Worm (Caenorhabditis elegans) whole organism, L4 larva: ENCODE data around the gene R09E10.8.

Experiments used
- F37D6.2 ChIP-seq: sonication (generic microtip); optimal IDR thresholded peaks from 2 replicates; lab custom pipeline; 2016; ENCODE audit warnings: mild to moderate bottlenecking, missing genetic modification characterization, missing compliant biosample characterization
- F49E8.2 ChIP-seq: sonication (generic microtip); optimal IDR thresholded peaks from 2 replicates; lab custom pipeline; 2016; ENCODE audit warnings: missing compliant biosample characterization, mild to moderate bottlenecking, missing genetic modification characterization, borderline replicate concordance
- R02D3.7 ChIP-seq: fragments of 150-350 bp; sonication (generic microtip); optimal IDR thresholded peaks from 3 replicates; lab custom pipeline; 2014; ENCODE audit warnings: missing biosample characterization, missing genetic modification characterization
- T20F7.1 ChIP-seq: fragments of 200-800 bp; sonication (Bioruptor generic); optimal IDR thresholded peaks from 2 replicates; lab custom pipeline; 2018; ENCODE audit warnings: mild to moderate bottlenecking, missing genetic modification characterization, missing compliant biosample characterization
- Y105C5A.15 ChIP-seq: fragments of 200-800 bp; sonication (Bioruptor generic); IDR thresholded peaks from 2 replicates; pipeline ENCODE4 v1.3.6; 2022; ENCODE audit warnings: missing genetic modification characterization, missing compliant biosample characterization
- Y48G9A.11 ChIP-seq: fragments of 200-800 bp; sonication (Bioruptor generic); IDR thresholded peaks from 2 replicates; pipeline ENCODE4 v1.3.6; 2022; ENCODE audit warnings: missing genetic modification reagents, missing genetic modification characterization, missing compliant biosample characterization
- Y5F2A.4 ChIP-seq: fragments of 200-800 bp; sonication (Bioruptor generic); optimal IDR thresholded peaks from 2 replicates; lab custom pipeline; 2018; ENCODE audit warnings: mild to moderate bottlenecking, missing genetic modification characterization, missing compliant biosample characterization
- ZK337.2 ChIP-seq: fragments of 200-800 bp; sonication (Bioruptor generic); IDR thresholded peaks from 2 replicates; pipeline ENCODE4 v1.3.6; 2022; ENCODE audit warnings: missing genetic modification reagents, missing genetic modification characterization, missing compliant biosample characterization
- ZK546.5 ChIP-seq, 2 experiments: sonication (generic microtip); optimal IDR thresholded peaks; 2 replicates each; lab custom pipeline; 2017; ENCODE audit warnings: missing biosample characterization in 2 of 2, missing genetic modification characterization in 2 of 2
- aha-1 ChIP-seq: fragments of 150-350 bp; peaks from one replicate; lab custom pipeline; 2014; ENCODE audit warnings: missing biosample characterization, missing genetic modification characterization
- ama-1 ChIP-seq: fragments of 150-350 bp; optimal IDR thresholded peaks from 2 replicates; lab custom pipeline; 2014; ENCODE audit warnings: inconsistent platforms, mixed read lengths
- arid-1 ChIP-seq: fragments of 200-800 bp; sonication (Bioruptor generic); conservative IDR thresholded peaks from 2 replicates; pipeline ENCODE4 v1.3.6; 2022; ENCODE audit warnings: missing genetic modification reagents, missing genetic modification characterization, missing compliant biosample characterization
- ceh-28 ChIP-seq: fragments of 150-350 bp; optimal IDR thresholded peaks from 2 replicates; lab custom pipeline; 2014; ENCODE audit warnings: missing biosample characterization, missing genetic modification reagents, missing genetic modification characterization
- ceh-32 ChIP-seq: sonication (generic microtip); optimal IDR thresholded peaks from 2 replicates; lab custom pipeline; 2016; ENCODE audit warnings: mild to moderate bottlenecking, missing genetic modification characterization, missing compliant biosample characterization; ENCODE audit not compliant: poor library complexity
- ceh-62 ChIP-seq: sonication (generic microtip); optimal IDR thresholded peaks from 2 replicates; lab custom pipeline; 2017; ENCODE audit warnings: missing biosample characterization, missing genetic modification characterization
- ceh-82 ChIP-seq: sonication (generic microtip); optimal IDR thresholded peaks from 2 replicates; lab custom pipeline; 2017; ENCODE audit warnings: missing biosample characterization, missing genetic modification characterization
- ctbp-1 ChIP-seq: fragments of 200-800 bp; sonication (Bioruptor generic); IDR thresholded peaks from 2 replicates; pipeline ENCODE4 v1.3.6; 2022; ENCODE audit warnings: missing genetic modification reagents, missing genetic modification characterization, missing compliant biosample characterization
- daf-16 ChIP-seq, 3 experiments: sonication (generic microtip); optimal IDR thresholded peaks; 2 replicates each; lab custom pipeline; 2016 to 2017; ENCODE audit warnings: missing genetic modification characterization in 3 of 3, missing genetic modification reagents in 3 of 3, mild to moderate bottlenecking in 2 of 3, missing compliant biosample characterization in 2 of 3, missing biosample characterization in 1 of 3, moderate library complexity in 1 of 3
- daf-19 ChIP-seq: fragments of 200-800 bp; sonication (Bioruptor generic); conservative IDR thresholded peaks from 2 replicates; pipeline ENCODE4 v1.3.6; 2022; ENCODE audit warnings: missing genetic modification characterization, missing compliant biosample characterization
- dmd-9 ChIP-seq: fragments of 200-800 bp; sonication (Bioruptor generic); IDR thresholded peaks from 2 replicates; pipeline ENCODE4 v1.3.6; 2022; ENCODE audit warnings: missing genetic modification reagents, missing genetic modification characterization, missing compliant biosample characterization
- dve-1 ChIP-seq: sonication (generic microtip); optimal IDR thresholded peaks from 2 replicates; lab custom pipeline; 2017; ENCODE audit warnings: antibody characterized with exemption, mild to moderate bottlenecking, missing genetic modification characterization, missing compliant biosample characterization; ENCODE audit not compliant: insufficient read depth
- egl-27 ChIP-seq: sonication (generic microtip); optimal IDR thresholded peaks from 3 replicates; lab custom pipeline; 2017; ENCODE audit warnings: missing biosample characterization, missing genetic modification reagents, missing genetic modification characterization
- fkh-10 ChIP-seq: fragments of 150-350 bp; optimal IDR thresholded peaks from 2 replicates; lab custom pipeline; 2014; ENCODE audit warnings: missing biosample characterization, missing genetic modification reagents, missing genetic modification characterization
- hmg-1.1 ChIP-seq: fragments of 200-800 bp; sonication (Bioruptor generic); IDR thresholded peaks from 2 replicates; pipeline ENCODE4 v1.3.6; 2022; ENCODE audit warnings: missing genetic modification reagents, missing genetic modification characterization, missing compliant biosample characterization
- jun-1 ChIP-seq: fragments of 150-350 bp; optimal IDR thresholded peaks from 2 replicates; lab custom pipeline; 2014; ENCODE audit warnings: missing biosample characterization, missing genetic modification reagents, missing genetic modification characterization
- lim-7 ChIP-seq: fragments of 200-800 bp; sonication (Bioruptor generic); IDR thresholded peaks from 2 replicates; pipeline ENCODE4 v1.3.6; 2022; ENCODE audit warnings: missing genetic modification characterization, missing compliant biosample characterization
- lin-15B ChIP-seq: fragments of 150-350 bp; sonication (generic microtip); optimal IDR thresholded peaks from 3 replicates; lab custom pipeline; 2014; ENCODE audit warnings: missing biosample characterization, missing genetic modification characterization
- lin-29 ChIP-seq: fragments of 200-800 bp; sonication (Bioruptor generic); IDR thresholded peaks from 2 replicates; pipeline ENCODE4 v1.3.6; 2022; ENCODE audit warnings: missing genetic modification reagents, missing genetic modification characterization, missing compliant biosample characterization
- lin-39 ChIP-seq: fragments of 150-350 bp; optimal IDR thresholded peaks from 2 replicates; lab custom pipeline; 2014; ENCODE audit warnings: missing biosample characterization, missing genetic modification reagents, missing genetic modification characterization
- madf-5 ChIP-seq, 2 experiments: fragments of 200-800 bp; sonication (Bioruptor generic); IDR thresholded peaks; 2 replicates each; pipeline ENCODE4 v1.3.6; 2022; ENCODE audit warnings: missing compliant biosample characterization in 2 of 2, missing genetic modification characterization in 2 of 2
- madf-9 ChIP-seq: fragments of 200-800 bp; sonication (Bioruptor generic); conservative IDR thresholded peaks from 2 replicates; pipeline ENCODE4 v1.3.6; 2022; ENCODE audit warnings: missing genetic modification reagents, missing genetic modification characterization, missing compliant biosample characterization
- mdl-1 ChIP-seq, 2 experiments: fragments of 150-350 bp in 1 of 2; sonication (generic microtip) in 1 of 2; optimal IDR thresholded peaks; 2 replicates each; lab custom pipeline; 2014 to 2017; ENCODE audit warnings: missing biosample characterization in 2 of 2, missing genetic modification characterization in 2 of 2
- mep-1 ChIP-seq: fragments of 150-350 bp; sonication (generic microtip); optimal IDR thresholded peaks from 3 replicates; lab custom pipeline; 2014; ENCODE audit warnings: missing biosample characterization, missing genetic modification characterization
- nhr-102 ChIP-seq: sonication (generic microtip); optimal IDR thresholded peaks from 2 replicates; lab custom pipeline; 2016; ENCODE audit warnings: mild to moderate bottlenecking, missing genetic modification characterization, moderate library complexity, missing compliant biosample characterization
- nhr-11 ChIP-seq: fragments of 150-350 bp; optimal IDR thresholded peaks from 2 replicates; lab custom pipeline; 2014; ENCODE audit warnings: missing biosample characterization, missing genetic modification characterization
- nhr-111 ChIP-seq: fragments of 200-800 bp; sonication (Bioruptor generic); optimal IDR thresholded peaks from 2 replicates; lab custom pipeline; 2018; ENCODE audit warnings: mild to moderate bottlenecking, missing genetic modification characterization, missing compliant biosample characterization
- nhr-25 ChIP-seq: sonication (generic microtip); optimal IDR thresholded peaks from 2 replicates; lab custom pipeline; 2017; ENCODE audit warnings: missing genetic modification characterization, mild to moderate bottlenecking, missing compliant biosample characterization, antibody characterized with exemption, moderate library complexity, borderline replicate concordance; ENCODE audit not compliant: insufficient read depth
- nhr-41 ChIP-seq: fragments of 200-800 bp; sonication (Bioruptor generic); IDR thresholded peaks from 2 replicates; pipeline ENCODE4 v1.3.6; 2022; ENCODE audit warnings: missing genetic modification reagents, missing genetic modification characterization, missing compliant biosample characterization
- nhr-6 ChIP-seq: fragments of 150-350 bp; optimal IDR thresholded peaks from 2 replicates; lab custom pipeline; 2014; ENCODE audit warnings: missing biosample characterization, missing genetic modification characterization
- php-3 ChIP-seq: fragments of 200-800 bp; sonication (Bioruptor generic); IDR thresholded peaks from 2 replicates; pipeline ENCODE4 v1.3.6; 2022; ENCODE audit warnings: missing genetic modification reagents, missing genetic modification characterization, missing compliant biosample characterization
- pqm-1 ChIP-seq: sonication (generic microtip); optimal IDR thresholded peaks from 2 replicates; lab custom pipeline; 2017; ENCODE audit warnings: missing biosample characterization, missing genetic modification characterization
- skn-1 ChIP-seq: fragments of 150-350 bp; optimal IDR thresholded peaks from 2 replicates; lab custom pipeline; 2014; ENCODE audit warnings: missing biosample characterization, missing genetic modification characterization
- tag-97 ChIP-seq: fragments of 200-800 bp; sonication (Bioruptor generic); IDR thresholded peaks from 2 replicates; pipeline ENCODE4 v1.3.6; 2022; ENCODE audit warnings: missing genetic modification characterization, missing compliant biosample characterization
- tra-1 ChIP-seq: fragments of 200-800 bp; sonication (Bioruptor generic); IDR thresholded peaks from 2 replicates; pipeline ENCODE4 v1.3.6; 2022; ENCODE audit warnings: missing genetic modification reagents, missing genetic modification characterization, missing compliant biosample characterization
- unc-130 ChIP-seq: sonication (generic microtip); optimal IDR thresholded peaks from 2 replicates; lab custom pipeline; 2016; ENCODE audit warnings: missing genetic modification reagents, missing genetic modification characterization, missing compliant biosample characterization
- vab-7 ChIP-seq: fragments of 200-800 bp; sonication (Bioruptor generic); IDR thresholded peaks from 2 replicates; pipeline ENCODE4 v1.3.6; 2022; ENCODE audit warnings: missing genetic modification reagents, missing genetic modification characterization, missing compliant biosample characterization
- zfp-3 ChIP-seq: fragments of 200-800 bp; sonication (Bioruptor generic); conservative IDR thresholded peaks from 2 replicates; pipeline ENCODE4 v1.3.6; 2022; ENCODE audit warnings: missing genetic modification reagents, missing genetic modification characterization, missing compliant biosample characterization
- zip-11 ChIP-seq: fragments of 200-800 bp; sonication (Bioruptor generic); IDR thresholded peaks from 2 replicates; pipeline ENCODE4 v1.3.6; 2022; ENCODE audit warnings: missing genetic modification characterization, missing compliant biosample characterization
- zip-2 ChIP-seq: fragments of 150-350 bp; optimal IDR thresholded peaks from 2 replicates; lab custom pipeline; 2014; ENCODE audit warnings: missing biosample characterization, missing genetic modification characterization
- ztf-11 ChIP-seq: fragments of 150-350 bp; optimal IDR thresholded peaks from 2 replicates; lab custom pipeline; 2014; ENCODE audit warnings: missing biosample characterization, missing genetic modification characterization
- ztf-7 ChIP-seq: fragments of 150-350 bp; optimal IDR thresholded peaks from 2 replicates; lab custom pipeline; 2014; ENCODE audit warnings: missing biosample characterization, missing genetic modification characterization

The R09E10.8 gene

ce11 chrIV:10341618-10342360 is 31.6 kb upstream of the R09E10.8 start:
- TF ChIP-seq madf-9 (GFP tag; lab: Robert Waterston, UW), result no peak
- no peak for TF ChIP-seq mdl-1 (tag; optimal IDR thresholded peaks at IDR 0.05; lab: Kevin White, UChicago)
- TF ChIP-seq lin-29 (GFP tag; lab: Robert Waterston, UW), result no peak
- no peak for TF ChIP-seq Y105C5A.15 (GFP tag; lab: Robert Waterston, UW)
- no peak for TF ChIP-seq dve-1 (tag; lab: Kevin White, UChicago)
- no peak for TF ChIP-seq ZK337.2
- peak; percentile 1 for TF ChIP-seq ceh-32
- TF ChIP-seq lin-15B, result no peak
- no peak for TF ChIP-seq tag-97 (GFP tag; lab: Robert Waterston, UW)
- TF ChIP-seq F37D6.2, result peak; percentile 1
- TF ChIP-seq daf-16 (GFP tag; optimal IDR thresholded peaks at IDR 0.05; lab: Kevin White, UChicago), result no peak
- no peak for TF ChIP-seq daf-16 (tag; optimal IDR thresholded peaks at IDR 0.05; lab: Kevin White, UChicago)
- TF ChIP-seq ceh-82, result no peak
- TF ChIP-seq dmd-9, result no peak
- TF ChIP-seq ztf-11 (tag; lab: Kevin White, UChicago), result no peak
- TF ChIP-seq nhr-102 (tag; lab: Kevin White, UChicago), result no peak
- TF ChIP-seq fkh-10 (GFP tag; lab: Kevin White, UChicago), result peak; percentile 35
- peak; percentile 99 for TF ChIP-seq aha-1 (tag; lab: Kevin White, UChicago)
- no peak for TF ChIP-seq zip-2 (tag; lab: Kevin White, UChicago)
- no peak for TF ChIP-seq tra-1 (GFP tag; lab: Robert Waterston, UW)
- no peak for TF ChIP-seq arid-1 (GFP tag; lab: Robert Waterston, UW)
- no peak for TF ChIP-seq unc-130
- TF ChIP-seq daf-19, result no peak
- no peak for TF ChIP-seq Y48G9A.11
- no peak for TF ChIP-seq ama-1 (lab: Kevin White, UChicago)
- no peak for TF ChIP-seq vab-7
- no peak for TF ChIP-seq nhr-41 (GFP tag; lab: Robert Waterston, UW)
- no peak for TF ChIP-seq lin-39 (tag; lab: Kevin White, UChicago)
- TF ChIP-seq F49E8.2, result no peak
- TF ChIP-seq mep-1, result no peak
- TF ChIP-seq zfp-3 (GFP tag; lab: Robert Waterston, UW), result no peak
- no peak for TF ChIP-seq egl-27 (tag; lab: Kevin White, UChicago)
- TF ChIP-seq nhr-111 (GFP tag; lab: Kevin White, UChicago), result no peak
- TF ChIP-seq php-3, result no peak
- no peak for TF ChIP-seq ceh-28
- TF ChIP-seq ctbp-1 (GFP tag; lab: Robert Waterston, UW), result peak; percentile 62; the same call in 1 of the 2 replicates
- no peak for TF ChIP-seq jun-1 (tag; lab: Kevin White, UChicago)
- no peak for TF ChIP-seq nhr-25 (tag; lab: Kevin White, UChicago)
- TF ChIP-seq R02D3.7 (tag; lab: Kevin White, UChicago), result no peak
- no peak for TF ChIP-seq ceh-62 (tag; lab: Kevin White, UChicago)
- peak; percentile 36; the same call in 1 of the 2 replicates for TF ChIP-seq hmg-1.1 (GFP tag; lab: Robert Waterston, UW)
- no peak for TF ChIP-seq zip-11 (GFP tag; lab: Robert Waterston, UW)
- no peak for TF ChIP-seq pqm-1 (tag; lab: Kevin White, UChicago)
- no peak for TF ChIP-seq nhr-6 (tag; lab: Kevin White, UChicago)
- no peak for TF ChIP-seq Y5F2A.4
- no peak for TF ChIP-seq nhr-11 (tag; lab: Kevin White, UChicago)
- TF ChIP-seq skn-1 (tag; lab: Kevin White, UChicago), result no peak
- no peak for TF ChIP-seq lim-7 (GFP tag; lab: Robert Waterston, UW)
- TF ChIP-seq madf-5 (GFP tag; IDR thresholded peaks at IDR 0.05; lab: Robert Waterston, UW), result no peak
- no peak for TF ChIP-seq T20F7.1 (GFP tag; lab: Kevin White, UChicago)
- no peak for TF ChIP-seq ZK546.5 (tag; optimal IDR thresholded peaks at IDR 0.05; lab: Kevin White, UChicago)
- no peak for TF ChIP-seq ztf-7
